Fruit fly (Drosophila melanogaster) Kc167 (cell line): ENCODE data around the gene Obp83ef.

Experiments used
- h ChIP-seq: fragments of >200 bp; optimal IDR thresholded peaks from 3 replicates; lab custom pipeline; 2018; ENCODE audit warnings: missing external identifiers
- psq ChIP-seq: fragments of >200 bp; optimal IDR thresholded peaks from 2 replicates; lab custom pipeline; 2017; ENCODE audit warnings: missing external identifiers
- ttk ChIP-seq: sonication (Bioruptor generic); optimal IDR thresholded peaks from 2 replicates; lab custom pipeline; 2017; ENCODE audit warnings: missing external identifiers

dm6 chr3R:6156963-6157498 lies 46.2 kb upstream of the Obp83ef start, which contains the start of gene CG31559:
- TF ChIP-seq psq (no peak), h (lab: Kevin White, UChicago) (no peak), ttk (lab: Kevin White, UChicago) (no peak)
